Worm (Caenorhabditis elegans) whole organism, midembryonic: ENCODE data around the gene fbxb-20.
"Not testable (repeated sequence)": the region's sequence is repeated elsewhere in the genome, so short reads cannot be mapped to it uniquely, and the experiment has no call there.

Experiments used
- T22C8.4 ChIP-seq: fragments of 200-800 bp; sonication (Bioruptor generic); IDR thresholded peaks from 2 replicates; pipeline ENCODE4 v1.3.6; 2022; ENCODE audit warnings: missing genetic modification characterization, missing compliant biosample characterization
- cog-1 ChIP-seq: sonication (generic microtip); optimal IDR thresholded peaks from 2 replicates; lab custom pipeline; 2016; ENCODE audit warnings: missing genetic modification characterization, missing compliant biosample characterization
- flt-1 ChIP-seq: fragments of 200-800 bp; sonication (Bioruptor generic); IDR thresholded peaks from 2 replicates; pipeline ENCODE4 v1.3.6; 2022; ENCODE audit warnings: missing genetic modification characterization, missing compliant biosample characterization
- klf-2 ChIP-seq: fragments of 200-800 bp; sonication (Bioruptor generic); conservative IDR thresholded peaks from 2 replicates; pipeline ENCODE4 v1.3.6; 2022; ENCODE audit warnings: missing genetic modification reagents, missing genetic modification characterization, missing compliant biosample characterization
- med-1 ChIP-seq: sonication (generic microtip); optimal IDR thresholded peaks from 2 replicates; lab custom pipeline; 2017; ENCODE audit warnings: missing genetic modification characterization, mild to moderate bottlenecking, missing compliant biosample characterization, antibody characterized with exemption, missing genetic modification reagents; ENCODE audit not compliant: insufficient read depth
- ref-1 ChIP-seq: fragments of 200-800 bp; sonication (Bioruptor generic); conservative IDR thresholded peaks from 2 replicates; pipeline ENCODE4 v1.3.6; 2022; ENCODE audit warnings: missing genetic modification reagents, missing genetic modification characterization, missing compliant biosample characterization
- tab-1 ChIP-seq: fragments of 200-800 bp; sonication (Bioruptor generic); IDR thresholded peaks from 2 replicates; pipeline ENCODE4 v1.3.6; 2022; ENCODE audit warnings: missing genetic modification characterization, missing compliant biosample characterization
- ztf-29 ChIP-seq: fragments of 200-800 bp; sonication (Bioruptor generic); IDR thresholded peaks from 2 replicates; pipeline ENCODE4 v1.3.6; 2022; ENCODE audit warnings: missing genetic modification reagents, missing genetic modification characterization, missing compliant biosample characterization

- TF ChIP-seq klf-2 (GFP tag; lab: Robert Waterston, UW); cog-1 (tag; lab: Kevin White, UChicago); tab-1; flt-1 (GFP tag; lab: Robert Waterston, UW); ztf-29 (GFP tag; lab: Robert Waterston, UW); med-1 (GFP tag; lab: Kevin White, UChicago); T22C8.4 (GFP tag; lab: Robert Waterston, UW); ref-1 (GFP tag; lab: Robert Waterston, UW): not testable (repeated sequence)
Measured at ce11 chrII:1636392-1636791, 14.0 kb downstream of the fbxb-20 start, which contains the start of gene srg-20.
